Fruit fly (Drosophila melanogaster): ENCODE data around the gene CG42394.
A peak's percentile ranks its signal among the peaks of the same experiment; 100 is the strongest.

The CG42394 gene

dm6 chr3R:10868427-10868962, 18.9 kb downstream of the CG42394 start, which contains the start of the genes SelR and Tsp86D (continued):
- TF ChIP-seq trh (GFP tag; optimal IDR thresholded peaks at IDR 0.05): no peak
- TF ChIP-seq sim (GFP tag; IDR thresholded peaks at IDR 0.05): no peak
- no peak for TF ChIP-seq D (optimal IDR thresholded peaks at IDR 0.05)
- TF ChIP-seq D (GFP tag; optimal IDR thresholded peaks at IDR 0.05): no peak
- TF ChIP-seq mirr (GFP tag; optimal IDR thresholded peaks at IDR 0.05): peak; percentile 82
- peak; percentile 25 for TF ChIP-seq NfI (GFP tag; optimal IDR thresholded peaks at IDR 0.05)
- no peak for TF ChIP-seq CG13424 (tag; optimal IDR thresholded peaks at IDR 0.05)
- peak; percentile 49; the same call in 1 of the 2 replicates for TF ChIP-seq Rfx (GFP tag; IDR thresholded peaks at IDR 0.05)
- peak; percentile 94 for TF ChIP-seq abd-A (tag; optimal IDR thresholded peaks at IDR 0.05)
- no peak for TF ChIP-seq jumu (GFP tag; optimal IDR thresholded peaks at IDR 0.05)
- no peak for TF ChIP-seq btn (GFP tag; optimal IDR thresholded peaks at IDR 0.05)
- peak; percentile 36 for TF ChIP-seq Fer3 (tag; optimal IDR thresholded peaks at IDR 0.05)
- TF ChIP-seq Kr (GFP tag; optimal IDR thresholded peaks at IDR 0.05): no peak
- TF ChIP-seq maf-S (GFP tag; optimal IDR thresholded peaks at IDR 0.05): no peak
- no peak for TF ChIP-seq crol (GFP tag; IDR thresholded peaks at IDR 0.05)
- no peak for TF ChIP-seq chn (GFP tag; optimal IDR thresholded peaks at IDR 0.05)
- TF ChIP-seq CG6254 (GFP tag; optimal IDR thresholded peaks at IDR 0.05): no peak
- TF ChIP-seq dysf (GFP tag; IDR thresholded peaks at IDR 0.05): no peak; the same call in 2 of the 3 replicates
- TF ChIP-seq grn (GFP tag; optimal IDR thresholded peaks at IDR 0.05): peak; percentile 43
- TF ChIP-seq CG6791 (GFP tag; IDR thresholded peaks at IDR 0.05; ENCODE audit: partially characterized antibody): peak; percentile 64; the same call in 2 of the 3 replicates
- no peak for TF ChIP-seq CG14441 (GFP tag; IDR thresholded peaks at IDR 0.05)
- no peak for TF ChIP-seq bsh (GFP tag; optimal IDR thresholded peaks at IDR 0.05)
- no peak for TF ChIP-seq zf30C (GFP tag; optimal IDR thresholded peaks at IDR 0.05)
- TF ChIP-seq CG15601 (tag; optimal IDR thresholded peaks at IDR 0.05): peak; percentile 32
- no peak for TF ChIP-seq CG5180 (GFP tag; optimal IDR thresholded peaks at IDR 0.05)
- peak; percentile 70; the same call in 1 of the 3 replicates for TF ChIP-seq CG34422 (GFP tag; IDR thresholded peaks at IDR 0.05)
- TF ChIP-seq CG17359 (tag; optimal IDR thresholded peaks at IDR 0.05): peak; percentile 16
- no peak for TF ChIP-seq cato (GFP tag; optimal IDR thresholded peaks at IDR 0.05; ENCODE audit: borderline replicate concordance)
- peak; percentile 73 for TF ChIP-seq CG13296 (GFP tag; optimal IDR thresholded peaks at IDR 0.05)
- TF ChIP-seq CG11247 (GFP tag; IDR thresholded peaks at IDR 0.05): no peak
- no peak for TF ChIP-seq Doc2 (GFP tag; IDR thresholded peaks at IDR 0.05)
- no peak for TF ChIP-seq H2.0 (GFP tag; IDR thresholded peaks at IDR 0.05)
- peak; percentile 69 for TF ChIP-seq CG1603 (tag; optimal IDR thresholded peaks at IDR 0.05)
- no peak for TF ChIP-seq Atf-2 (GFP tag; optimal IDR thresholded peaks at IDR 0.05)
- TF ChIP-seq Blimp-1 (GFP tag; optimal IDR thresholded peaks at IDR 0.05): no peak
- no peak for TF ChIP-seq CG13123 (GFP tag; optimal IDR thresholded peaks at IDR 0.05)
- TF ChIP-seq CG32772 (GFP tag; IDR thresholded peaks at IDR 0.05): no peak
- TF ChIP-seq row (GFP tag; IDR thresholded peaks at IDR 0.05): peak; percentile 13; the same call in 1 of the 3 replicates
- TF ChIP-seq fd64A (GFP tag; optimal IDR thresholded peaks at IDR 0.05): no peak
- peak; percentile 69 for TF ChIP-seq CG3281 (GFP tag; optimal IDR thresholded peaks at IDR 0.05)
- no peak for TF ChIP-seq Ravus (GFP tag; IDR thresholded peaks at IDR 0.05)
- no peak for TF ChIP-seq ind (GFP tag; optimal IDR thresholded peaks at IDR 0.05)
- TF ChIP-seq CG11695 (GFP tag; IDR thresholded peaks at IDR 0.05): 0 out of 3 replicates have a peak, but pooled peaks have one; percentile 26
- TF ChIP-seq CG4282 (GFP tag; optimal IDR thresholded peaks at IDR 0.05): no peak
- TF ChIP-seq klu (GFP tag; IDR thresholded peaks at IDR 0.05): no peak
- no peak for TF ChIP-seq lola (GFP tag; optimal IDR thresholded peaks at IDR 0.05)
- TF ChIP-seq Oli (tag; optimal IDR thresholded peaks at IDR 0.05): no peak
- peak; percentile 75 for TF ChIP-seq Dll (GFP tag; IDR thresholded peaks at IDR 0.05; ENCODE audit: partially characterized antibody)
- TF ChIP-seq nmo (GFP tag; optimal IDR thresholded peaks at IDR 0.05): peak; percentile 72
- peak; percentile 58 for TF ChIP-seq CG2712 (tag; optimal IDR thresholded peaks at IDR 0.05)

Measured in whole organism, embryonic.